Fruit fly (Drosophila melanogaster) whole organism, adult: ENCODE measurements around the gene Mkrn1.

Experiments
- CG12768 ChIP-seq: fragments of 200-800 bp; sonication (Bioruptor generic); optimal IDR thresholded peaks from 2 replicates; lab custom pipeline; 2017; ENCODE audit warnings: missing biosample characterization, missing genetic modification characterization, mild to moderate bottlenecking, moderate library complexity, missing genetic modification reagents
- CG14711 ChIP-seq: fragments of 200-800 bp; sonication (Bioruptor generic); optimal IDR thresholded peaks from 2 replicates; lab custom pipeline; 2018; ENCODE audit warnings: missing biosample characterization, mild to moderate bottlenecking, missing genetic modification characterization, moderate library complexity
- CG5204 ChIP-seq: fragments of 200-800 bp; sonication (Bioruptor generic); optimal IDR thresholded peaks from 2 replicates; lab custom pipeline; 2016; ENCODE audit warnings: missing biosample characterization, missing genetic modification characterization
- CG7101 ChIP-seq: fragments of 200-800 bp; sonication (Bioruptor generic); optimal IDR thresholded peaks from 2 replicates; lab custom pipeline; 2018; ENCODE audit warnings: missing biosample characterization, mild to moderate bottlenecking, missing genetic modification characterization, moderate library complexity
- Clk ChIP-seq: fragments of 200-800 bp; sonication (Bioruptor generic); optimal IDR thresholded peaks from 2 replicates; lab custom pipeline; 2017; ENCODE audit warnings: missing biosample characterization, missing genetic modification characterization
- Crg-1 ChIP-seq: fragments of 200-800 bp; sonication (Bioruptor generic); optimal IDR thresholded peaks from 2 replicates; lab custom pipeline; 2016; ENCODE audit warnings: missing biosample characterization, missing genetic modification characterization
- cnc ChIP-seq, 2 experiments: fragments of >200 bp; optimal IDR thresholded peaks; 2 replicates each; lab custom pipeline; 2017
- ovo ChIP-seq: fragments of 200-800 bp; sonication (Bioruptor generic); optimal IDR thresholded peaks from 2 replicates; lab custom pipeline; 2016; ENCODE audit warnings: missing biosample characterization, missing genetic modification characterization
- tj ChIP-seq: fragments of 200-800 bp; sonication (Bioruptor generic); optimal IDR thresholded peaks from 3 replicates; lab custom pipeline; 2017; ENCODE audit warnings: missing biosample characterization, mild to moderate bottlenecking, missing genetic modification characterization, moderate library complexity

DNA sequence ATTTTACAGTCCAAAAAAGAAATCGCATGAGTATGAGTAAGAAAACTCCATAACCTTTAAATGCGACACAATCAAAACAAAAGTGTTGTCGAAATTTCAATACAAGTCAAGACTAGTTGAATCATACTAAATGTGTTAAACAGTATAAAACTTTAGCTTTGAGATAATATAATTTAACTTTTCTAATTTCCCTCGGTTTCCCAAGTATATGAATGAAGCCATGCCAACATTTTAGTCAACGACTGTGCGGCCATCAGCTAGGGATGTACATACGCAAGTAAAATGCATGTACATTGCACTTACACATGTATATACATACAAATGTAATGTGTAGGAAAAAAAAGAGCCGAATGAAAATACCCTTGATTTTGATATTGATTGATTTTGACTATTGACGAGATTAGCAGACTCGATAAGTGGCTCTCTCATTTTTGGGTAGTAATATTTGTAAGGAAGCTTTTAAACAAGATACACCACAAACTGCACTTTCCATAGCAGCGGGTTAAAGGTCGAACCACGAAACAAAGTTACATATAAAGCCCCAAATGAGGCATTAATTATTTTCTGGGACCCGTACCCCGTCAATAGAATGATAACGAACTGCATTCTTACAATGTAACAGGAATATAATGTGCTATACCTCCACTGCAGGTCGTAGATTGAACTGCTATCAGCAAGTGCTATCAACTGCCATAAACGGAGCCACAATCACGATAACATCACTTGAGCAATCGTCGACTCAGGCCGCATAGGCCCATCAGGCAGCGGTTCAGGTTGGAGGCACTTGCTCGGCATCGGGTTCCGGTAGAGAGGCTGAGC is 9.2 kb downstream of the Mkrn1 start:
- TF ChIP-seq cnc (optimal IDR thresholded peaks at IDR 0.05; lab: Kevin White, UChicago) (no peak), ovo (GFP tag; lab: Kevin White, UChicago) (no peak), CG12768 (peak; percentile 18), Clk (GFP tag; lab: Kevin White, UChicago) (peak; percentile 1), CG7101 (tag; lab: Kevin White, UChicago) (peak; percentile 42), CG5204 (GFP tag; lab: Kevin White, UChicago) (no peak), tj (GFP tag; lab: Kevin White, UChicago) (no peak), Crg-1 (GFP tag; lab: Kevin White, UChicago) (peak; percentile 31), CG14711 (tag; lab: Kevin White, UChicago) (no peak)
